Worm (Caenorhabditis elegans): Measurements from ENCODE around the gene F47B10.3.

ce11 chrX:10890965-10891364 lies 1.0 kb upstream of the F47B10.3 start, which contains the start of gene F47B10.4:
- TF ChIP-seq sox-4 (tag; optimal IDR thresholded peaks at IDR 0.05) (no peak), elt-2 (tag; optimal IDR thresholded peaks at IDR 0.05) (no peak), ceh-48 (tag; optimal IDR thresholded peaks at IDR 0.05) (no peak), unc-3 (GFP tag; conservative IDR thresholded peaks at IDR 0.05) (no peak), unc-3 (tag; optimal IDR thresholded peaks at IDR 0.05) (no peak), nfya-1 (tag; optimal IDR thresholded peaks at IDR 0.05) (no peak), elt-4 (tag; optimal IDR thresholded peaks at IDR 0.05) (no peak), zip-5 (tag; optimal IDR thresholded peaks at IDR 0.05) (no peak), ceh-31 (tag; optimal IDR thresholded peaks at IDR 0.05) (no peak), fkh-10 (GFP tag; optimal IDR thresholded peaks at IDR 0.05) (no peak), pqm-1 (tag; optimal IDR thresholded peaks at IDR 0.05) (no peak), T23F11.4 (GFP tag; optimal IDR thresholded peaks at IDR 0.05) (no peak), ama-1 (optimal IDR thresholded peaks at IDR 0.05) (no peak), ceh-30 (tag; optimal IDR thresholded peaks at IDR 0.05) (no peak), unc-86 (tag; optimal IDR thresholded peaks at IDR 0.05) (no peak)
